Worm (Caenorhabditis elegans) whole organism, L2 larva: ENCODE data around the gene clec-228.

Experiments used
- F13H6.1 ChIP-seq: sonication (generic microtip); optimal IDR thresholded peaks from 2 replicates; lab custom pipeline; 2016; ENCODE audit warnings: missing genetic modification characterization, missing compliant biosample characterization
- R02D3.7 ChIP-seq: fragments of 150-350 bp; optimal IDR thresholded peaks from 2 replicates; lab custom pipeline; 2014; ENCODE audit warnings: missing biosample characterization, missing genetic modification characterization
- Y55F3AM.14 ChIP-seq: fragments of 200-800 bp; sonication (Bioruptor generic); optimal IDR thresholded peaks from 2 replicates; lab custom pipeline; 2018; ENCODE audit warnings: mild to moderate bottlenecking, missing genetic modification characterization, missing compliant biosample characterization
- ZK546.5 ChIP-seq: sonication (generic microtip); optimal IDR thresholded peaks from 2 replicates; lab custom pipeline; 2017; ENCODE audit warnings: missing biosample characterization, missing genetic modification characterization
- alr-1 ChIP-seq: fragments of 150-350 bp; optimal IDR thresholded peaks from 2 replicates; lab custom pipeline; 2014; ENCODE audit warnings: missing biosample characterization, missing genetic modification characterization
- aly-2 ChIP-seq: fragments of 150-350 bp; optimal IDR thresholded peaks from 2 replicates; lab custom pipeline; 2014; ENCODE audit warnings: missing biosample characterization, missing genetic modification characterization
- ceh-16 ChIP-seq: fragments of 150-350 bp; optimal IDR thresholded peaks from 2 replicates; lab custom pipeline; 2014; ENCODE audit warnings: missing biosample characterization, missing genetic modification characterization
- crh-2 ChIP-seq: sonication (generic microtip); optimal IDR thresholded peaks from 2 replicates; lab custom pipeline; 2017; ENCODE audit warnings: missing biosample characterization, missing genetic modification characterization
- egl-27 ChIP-seq: sonication (generic microtip); optimal IDR thresholded peaks from 3 replicates; lab custom pipeline; 2017; ENCODE audit warnings: missing biosample characterization, missing genetic modification reagents, missing genetic modification characterization
- elt-3 ChIP-seq: sonication (generic microtip); optimal IDR thresholded peaks from 2 replicates; lab custom pipeline; 2017; ENCODE audit warnings: missing biosample characterization, missing genetic modification characterization
- fos-1 ChIP-seq: fragments of 150-350 bp; optimal IDR thresholded peaks from 2 replicates; lab custom pipeline; 2014; ENCODE audit warnings: missing biosample characterization, missing genetic modification characterization
- gmeb-1 ChIP-seq: fragments of 150-350 bp; optimal IDR thresholded peaks from 2 replicates; lab custom pipeline; 2014; ENCODE audit warnings: missing biosample characterization, missing genetic modification characterization
- lin-11 ChIP-seq: fragments of 150-350 bp; sonication (generic microtip); optimal IDR thresholded peaks from 2 replicates; lab custom pipeline; 2014; ENCODE audit warnings: missing biosample characterization, missing genetic modification characterization, inconsistent platforms, mixed read lengths
- lsy-2 ChIP-seq, 2 experiments: fragments of 150-350 bp in 1 of 2; sonication (generic microtip) in 1 of 2; optimal IDR thresholded peaks; 2 replicates each; lab custom pipeline; 2014 to 2017; ENCODE audit warnings: missing biosample characterization in 2 of 2, missing genetic modification characterization in 2 of 2
- mab-5 ChIP-seq: fragments of 150-350 bp; optimal IDR thresholded peaks from 2 replicates; lab custom pipeline; 2014; ENCODE audit warnings: missing biosample characterization, missing genetic modification characterization
- nhr-10 ChIP-seq: sonication (generic microtip); optimal IDR thresholded peaks from 2 replicates; lab custom pipeline; 2017; ENCODE audit warnings: missing biosample characterization, missing genetic modification characterization
- nhr-12 ChIP-seq: fragments of 150-350 bp; optimal IDR thresholded peaks from 2 replicates; lab custom pipeline; 2014; ENCODE audit warnings: missing biosample characterization, missing genetic modification characterization
- nhr-21 ChIP-seq: fragments of 150-350 bp; optimal IDR thresholded peaks from 2 replicates; lab custom pipeline; 2014; ENCODE audit warnings: missing biosample characterization, missing genetic modification characterization
- nhr-23 ChIP-seq: fragments of 150-350 bp; optimal IDR thresholded peaks from 2 replicates; lab custom pipeline; 2014; ENCODE audit warnings: missing biosample characterization, missing genetic modification reagents, missing genetic modification characterization
- nhr-237 ChIP-seq: fragments of 150-350 bp; optimal IDR thresholded peaks from 2 replicates; lab custom pipeline; 2014; ENCODE audit warnings: missing biosample characterization, missing genetic modification characterization
- nhr-25 ChIP-seq: fragments of 150-350 bp; sonication (generic microtip); optimal IDR thresholded peaks from 3 replicates; lab custom pipeline; 2014; ENCODE audit warnings: missing biosample characterization, missing genetic modification characterization
- nhr-77 ChIP-seq: fragments of 150-350 bp; optimal IDR thresholded peaks from 2 replicates; lab custom pipeline; 2014; ENCODE audit warnings: missing biosample characterization, missing genetic modification characterization
- peb-1 ChIP-seq: fragments of 150-350 bp; optimal IDR thresholded peaks from 2 replicates; lab custom pipeline; 2014; ENCODE audit warnings: missing biosample characterization, missing genetic modification characterization
- skn-1 ChIP-seq: sonication (generic microtip); optimal IDR thresholded peaks from 2 replicates; lab custom pipeline; 2017; ENCODE audit warnings: missing biosample characterization, missing genetic modification characterization
- sma-3 ChIP-seq: sonication (generic microtip); optimal IDR thresholded peaks from 2 replicates; lab custom pipeline; 2016; ENCODE audit warnings: missing genetic modification reagents, missing genetic modification characterization, missing compliant biosample characterization
- sma-9 ChIP-seq, 2 experiments: fragments of 150-350 bp in 1 of 2; sonication (generic microtip) in 1 of 2; optimal IDR thresholded peaks; 2 replicates each; lab custom pipeline; 2014 to 2016; ENCODE audit warnings: missing genetic modification characterization in 2 of 2, mild to moderate bottlenecking in 1 of 2, missing biosample characterization in 1 of 2, missing compliant biosample characterization in 1 of 2, missing genetic modification reagents in 1 of 2, moderate library complexity in 1 of 2
- snpc-4 ChIP-seq: fragments of 150-350 bp; optimal IDR thresholded peaks from 2 replicates; lab custom pipeline; 2014; ENCODE audit warnings: missing biosample characterization, missing genetic modification characterization
- unc-55 ChIP-seq: fragments of 150-350 bp; sonication (generic microtip); optimal IDR thresholded peaks from 3 replicates; lab custom pipeline; 2014; ENCODE audit warnings: missing biosample characterization, missing genetic modification reagents, missing genetic modification characterization
- zag-1 ChIP-seq: fragments of 150-350 bp; optimal IDR thresholded peaks from 2 replicates; lab custom pipeline; 2014; ENCODE audit warnings: missing biosample characterization, missing genetic modification characterization
- ztf-1 ChIP-seq: fragments of 200-800 bp; sonication (Bioruptor generic); conservative IDR thresholded peaks from 2 replicates; pipeline ENCODE4 v1.3.6; 2022; ENCODE audit warnings: missing genetic modification characterization, missing compliant biosample characterization
- ztf-4 ChIP-seq: fragments of 150-350 bp; optimal IDR thresholded peaks from 2 replicates; lab custom pipeline; 2014; ENCODE audit warnings: missing biosample characterization, missing genetic modification characterization

Gene clec-228

DNA sequence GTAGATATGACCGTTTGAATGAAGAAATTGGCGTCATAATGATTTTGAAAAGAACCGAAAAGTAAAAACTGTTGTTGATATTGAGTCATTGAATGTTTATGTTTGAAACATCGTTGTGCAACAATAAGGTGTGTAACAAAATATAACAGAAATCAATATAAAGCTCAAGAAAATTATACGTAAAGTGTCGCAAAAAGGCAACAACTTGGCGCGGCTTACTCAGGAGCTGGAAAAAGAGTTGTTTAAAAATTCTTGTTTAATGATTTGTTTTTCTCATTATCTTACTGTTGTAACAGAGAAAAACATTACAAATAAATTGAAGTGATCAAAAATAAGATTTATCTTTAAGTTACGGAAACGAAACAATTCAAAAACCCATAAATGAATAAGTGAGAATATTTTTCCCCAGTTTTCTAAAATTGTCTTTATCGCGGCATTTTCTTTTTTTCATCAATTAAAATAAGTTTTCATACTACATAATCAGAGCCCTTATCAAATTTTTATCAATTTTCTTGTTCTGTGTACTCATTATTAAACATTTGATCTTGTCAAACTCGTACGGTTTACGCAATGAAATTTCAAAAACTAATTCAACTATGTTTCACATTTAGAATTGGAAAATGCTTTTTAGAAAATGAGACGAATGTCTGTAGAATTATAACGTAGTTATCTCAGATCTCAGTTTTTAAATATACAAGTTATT is 11.4 kb downstream of the clec-228 start, which contains the start of gene ZK1037.6:
Gene ZK1037.6 (minus strand): TSS at position 51 of the 703 bp plus-strand sequence.
- TF ChIP-seq nhr-23 (no peak), ztf-4 (tag; lab: Kevin White, UChicago) (no peak), alr-1 (tag; lab: Kevin White, UChicago) (no peak), sma-9 (GFP tag; optimal IDR thresholded peaks at IDR 0.05; lab: Kevin White, UChicago) (no peak), sma-9 (tag; optimal IDR thresholded peaks at IDR 0.05; lab: Kevin White, UChicago) (no peak), fos-1 (tag; lab: Kevin White, UChicago) (peak; percentile 72)

ce11 chrV:15323417-15323816 is 15.8 kb downstream of the clec-228 start:
- TF ChIP-seq lsy-2 (tag; optimal IDR thresholded peaks at IDR 0.05; lab: Kevin White, UChicago): no peak
- no peak for TF ChIP-seq F13H6.1 (tag; lab: Kevin White, UChicago)
- peak; percentile 94 for TF ChIP-seq fos-1 (tag; lab: Kevin White, UChicago)
- TF ChIP-seq nhr-12 (tag; lab: Kevin White, UChicago): no peak
- TF ChIP-seq ztf-1 (GFP tag; lab: Robert Waterston, UW): no peak
- TF ChIP-seq aly-2: no peak

- peak; percentile 69 for TF ChIP-seq fos-1 (tag; lab: Kevin White, UChicago)
Measured at ce11 chrV:15322653-15323052, 16.6 kb downstream of the clec-228 start, which contains the start of gene nhr-247. Gene nhr-247 (plus strand): TSS chrV:15322982.

DNA sequence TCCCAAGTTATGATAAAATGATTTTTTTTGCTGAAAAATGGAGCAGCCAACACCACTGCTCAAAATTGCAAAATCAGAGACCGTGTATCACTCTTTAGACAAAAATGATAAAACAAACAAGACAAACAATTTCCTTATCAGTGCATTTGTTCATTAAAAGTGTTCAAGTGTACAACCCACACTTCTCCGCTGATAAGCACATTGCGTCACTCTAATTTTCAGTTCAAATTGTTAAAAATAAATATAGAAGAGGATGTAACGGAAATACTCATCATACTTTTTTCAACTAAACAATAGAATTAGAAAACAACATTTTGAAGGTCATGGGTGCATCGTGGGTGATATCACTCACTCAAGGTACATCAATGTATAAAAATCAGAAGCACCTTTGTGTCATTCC is 20.6 kb downstream of the clec-228 start, which contains the start of gene nhr-291:
Gene nhr-291 (plus strand): TSS at position 324 of the 400 bp plus-strand sequence.
- TF ChIP-seq sma-9 (GFP tag; optimal IDR thresholded peaks at IDR 0.05; lab: Kevin White, UChicago): peak; percentile 79
- TF ChIP-seq sma-9 (tag; optimal IDR thresholded peaks at IDR 0.05; lab: Kevin White, UChicago): no peak
- no peak for TF ChIP-seq nhr-21 (tag; lab: Kevin White, UChicago)
- TF ChIP-seq elt-3 (tag; lab: Kevin White, UChicago): no peak
- no peak for TF ChIP-seq nhr-10 (tag; lab: Kevin White, UChicago)
- TF ChIP-seq snpc-4 (tag; lab: Kevin White, UChicago): no peak
- TF ChIP-seq R02D3.7: no peak
- no peak for TF ChIP-seq mab-5 (tag; lab: Kevin White, UChicago)
- peak; percentile 11 for TF ChIP-seq sma-3 (GFP tag; lab: Kevin White, UChicago)
- TF ChIP-seq ceh-16 (tag; lab: Kevin White, UChicago): no peak
- TF ChIP-seq zag-1 (tag; lab: Kevin White, UChicago): no peak
- TF ChIP-seq egl-27 (tag; lab: Kevin White, UChicago): peak; percentile 35
- no peak for TF ChIP-seq peb-1 (tag; lab: Kevin White, UChicago)
- TF ChIP-seq unc-55 (GFP tag; lab: Kevin White, UChicago): no peak
- TF ChIP-seq Y55F3AM.14 (GFP tag; lab: Kevin White, UChicago): no peak
- TF ChIP-seq lsy-2 (tag; optimal IDR thresholded peaks at IDR 0.05; lab: Kevin White, UChicago): no peak
- TF ChIP-seq fos-1 (tag; lab: Kevin White, UChicago): peak; percentile 99
- TF ChIP-seq gmeb-1 (tag; lab: Kevin White, UChicago): peak; percentile 42
- no peak for TF ChIP-seq nhr-25 (tag; lab: Kevin White, UChicago)
- TF ChIP-seq skn-1: no peak
- peak; percentile 34 for TF ChIP-seq crh-2

ce11 chrV:15315827-15316527 is 23.3 kb downstream of the clec-228 start, which contains the start of the genes srt-22 and nhr-246:
Gene srt-22 (minus strand): TSS chrV:15315927.
Gene nhr-246 (plus strand): TSS chrV:15316477.
- no peak for TF ChIP-seq zag-1 (tag; lab: Kevin White, UChicago)

- TF ChIP-seq nhr-21 (tag; lab: Kevin White, UChicago) (no peak), F13H6.1 (tag; lab: Kevin White, UChicago) (no peak), aly-2 (no peak), sma-9 (GFP tag; optimal IDR thresholded peaks at IDR 0.05; lab: Kevin White, UChicago) (no peak), sma-9 (tag; optimal IDR thresholded peaks at IDR 0.05; lab: Kevin White, UChicago) (no peak), skn-1 (no peak), crh-2 (no peak), nhr-77 (no peak), elt-3 (tag; lab: Kevin White, UChicago) (no peak), nhr-237 (tag; lab: Kevin White, UChicago) (no peak), ztf-4 (tag; lab: Kevin White, UChicago) (no peak), snpc-4 (tag; lab: Kevin White, UChicago) (no peak), lin-11 (tag; lab: Kevin White, UChicago) (no peak), ztf-1 (GFP tag; lab: Robert Waterston, UW) (no peak), ZK546.5 (tag; lab: Kevin White, UChicago) (no peak)
Measured at ce11 chrV:15313529-15313928, 25.7 kb downstream of the clec-228 start.
